Fruit fly (Drosophila melanogaster) whole organism, prepupa: ENCODE results near the gene CG8509.

Experiments
- CG32006 ChIP-seq: fragments of 200-800 bp; sonication (Bioruptor generic); optimal IDR thresholded peaks from 3 replicates; lab custom pipeline; 2017; ENCODE audit warnings: missing biosample characterization, mild to moderate bottlenecking, missing genetic modification characterization
- fd85E ChIP-seq: fragments of 200-800 bp; sonication (Bioruptor generic); optimal IDR thresholded peaks from 3 replicates; lab custom pipeline; 2016; ENCODE audit warnings: missing biosample characterization, missing genetic modification characterization

dm6 chrX:15840003-15840402 lies 30.6 kb downstream of the CG8509 start:
- TF ChIP-seq CG32006 (no peak), fd85E (no peak)
